Fruit fly (Drosophila melanogaster) whole organism, embryonic: ENCODE measurements around the gene CG17321.
A peak's percentile ranks its signal among the peaks of the same experiment; 100 is the strongest.

ENCODE experiments used
- Ada2b ChIP-seq: fragments of 200-800 bp; sonication (Bioruptor generic); IDR thresholded peaks from 2 replicates; pipeline ENCODE4 v1.3.6; 2022; ENCODE audit warnings: missing biosample characterization, missing genetic modification characterization
- Blimp-1 ChIP-seq: fragments of 200-800 bp; sonication (Bioruptor generic); optimal IDR thresholded peaks from 3 replicates; lab custom pipeline; 2018; ENCODE audit warnings: missing biosample characterization, missing genetic modification characterization, mild to moderate bottlenecking, moderate library complexity, missing genetic modification reagents
- CG11085 ChIP-seq: fragments of 200-800 bp; sonication (Bioruptor generic); IDR thresholded peaks from 2 replicates; pipeline ENCODE4 v1.3.6; 2022; ENCODE audit warnings: missing biosample characterization, missing genetic modification characterization
- CG11560 ChIP-seq: fragments of 200-800 bp; sonication (Bioruptor generic); IDR thresholded peaks from 3 replicates; pipeline ENCODE4 v1.3.6; 2022; ENCODE audit warnings: missing biosample characterization, missing genetic modification characterization
- CG11723 ChIP-seq: fragments of 200-800 bp; sonication (Bioruptor generic); optimal IDR thresholded peaks from 2 replicates; lab custom pipeline; 2017; ENCODE audit warnings: missing biosample characterization, mild to moderate bottlenecking, missing genetic modification characterization
- CG12236 ChIP-seq: fragments of 200-800 bp; sonication (Bioruptor generic); optimal IDR thresholded peaks from 2 replicates; lab custom pipeline; 2016; ENCODE audit warnings: missing biosample characterization, missing genetic modification characterization
- CG12659 ChIP-seq: fragments of 200-800 bp; sonication (Bioruptor generic); optimal IDR thresholded peaks from 3 replicates; lab custom pipeline; 2017; ENCODE audit warnings: mild to moderate bottlenecking, missing biosample characterization, missing genetic modification reagents, missing genetic modification characterization
- CG15514 ChIP-seq: fragments of 200-800 bp; sonication (Bioruptor generic); optimal IDR thresholded peaks from 3 replicates; lab custom pipeline; 2017; ENCODE audit warnings: missing biosample characterization, missing genetic modification characterization, mild to moderate bottlenecking, moderate library complexity, missing genetic modification reagents
- CG17568 ChIP-seq: fragments of 200-800 bp; sonication (Bioruptor generic); optimal IDR thresholded peaks from 2 replicates; lab custom pipeline; 2018; ENCODE audit warnings: missing biosample characterization, mild to moderate bottlenecking, missing genetic modification characterization, moderate library complexity
- CG17829 ChIP-seq: fragments of 200-800 bp; optimal IDR thresholded peaks from 2 replicates; lab custom pipeline; 2019; ENCODE audit warnings: missing biosample characterization, mild to moderate bottlenecking, missing genetic modification characterization, moderate library complexity
- CG2875 ChIP-seq: fragments of 200-800 bp; sonication (Bioruptor generic); optimal IDR thresholded peaks from 2 replicates; lab custom pipeline; 2017; ENCODE audit warnings: missing biosample characterization, mild to moderate bottlenecking, missing genetic modification characterization, missing genetic modification reagents
- CG30431 ChIP-seq: fragments of 200-800 bp; sonication (Bioruptor generic); optimal IDR thresholded peaks from 2 replicates; lab custom pipeline; 2017; ENCODE audit warnings: missing biosample characterization, missing genetic modification characterization
- CG31388 ChIP-seq: fragments of 200-800 bp; sonication (Bioruptor generic); optimal IDR thresholded peaks from 2 replicates; lab custom pipeline; 2016; ENCODE audit warnings: missing biosample characterization, missing genetic modification characterization
- CG32772 ChIP-seq: fragments of 200-800 bp; sonication (Bioruptor generic); IDR thresholded peaks from 2 replicates; pipeline ENCODE4 v1.3.6; 2022; ENCODE audit warnings: missing biosample characterization, missing genetic modification characterization
- CG34376 ChIP-seq: fragments of 200-800 bp; sonication (Bioruptor generic); optimal IDR thresholded peaks from 2 replicates; lab custom pipeline; 2018; ENCODE audit warnings: missing biosample characterization, mild to moderate bottlenecking, missing genetic modification characterization
- CG4282 ChIP-seq: fragments of 200-800 bp; sonication (Bioruptor generic); optimal IDR thresholded peaks from 2 replicates; lab custom pipeline; 2016; ENCODE audit warnings: missing biosample characterization, missing genetic modification characterization
- CG4424 ChIP-seq: fragments of 200-800 bp; sonication (Bioruptor generic); optimal IDR thresholded peaks from 3 replicates; lab custom pipeline; 2016; ENCODE audit warnings: missing biosample characterization, missing genetic modification characterization
- CG4617 ChIP-seq: fragments of 200-800 bp; sonication (Bioruptor generic); optimal IDR thresholded peaks from 3 replicates; lab custom pipeline; 2016; ENCODE audit warnings: missing biosample characterization, missing genetic modification characterization, borderline replicate concordance
- CG7372 ChIP-seq: fragments of 200-800 bp; sonication (Bioruptor generic); IDR thresholded peaks from 2 replicates; pipeline ENCODE4 v1.3.6; 2022; ENCODE audit warnings: missing biosample characterization, missing genetic modification characterization
- CG7928 ChIP-seq: fragments of 200-800 bp; sonication (Bioruptor generic); optimal IDR thresholded peaks from 2 replicates; lab custom pipeline; 2017; ENCODE audit warnings: missing biosample characterization, mild to moderate bottlenecking, missing genetic modification characterization
- CG7987 ChIP-seq: fragments of 200-800 bp; sonication (Bioruptor generic); optimal IDR thresholded peaks from 2 replicates; lab custom pipeline; 2018; ENCODE audit warnings: missing biosample characterization, mild to moderate bottlenecking, missing genetic modification characterization, moderate library complexity
- CG8359 ChIP-seq: fragments of 200-800 bp; sonication (Bioruptor generic); optimal IDR thresholded peaks from 2 replicates; lab custom pipeline; 2017; ENCODE audit warnings: missing biosample characterization, mild to moderate bottlenecking, missing genetic modification characterization, borderline replicate concordance
- CG9215 ChIP-seq: fragments of 200-800 bp; sonication (Bioruptor generic); IDR thresholded peaks from 2 replicates; pipeline ENCODE4 v1.3.6; 2022; ENCODE audit warnings: missing biosample characterization, missing genetic modification characterization
- CkIIα-i1 ChIP-seq: fragments of 200-800 bp; sonication (Bioruptor generic); IDR thresholded peaks from 2 replicates; pipeline ENCODE4 v1.3.6; 2022; ENCODE audit warnings: missing biosample characterization, missing genetic modification characterization
- CoRest ChIP-seq: fragments of 200-800 bp; sonication (Bioruptor generic); optimal IDR thresholded peaks from 3 replicates; lab custom pipeline; 2018; ENCODE audit warnings: missing biosample characterization, mild to moderate bottlenecking, missing genetic modification characterization, moderate library complexity
- CrebB ChIP-seq: fragments of 200-800 bp; sonication (Bioruptor generic); optimal IDR thresholded peaks from 3 replicates; lab custom pipeline; 2018; ENCODE audit warnings: missing biosample characterization, mild to moderate bottlenecking, missing genetic modification characterization
- D19B ChIP-seq: fragments of 200-800 bp; sonication (Bioruptor generic); optimal IDR thresholded peaks from 2 replicates; lab custom pipeline; 2017; ENCODE audit warnings: missing biosample characterization, mild to moderate bottlenecking, missing genetic modification characterization
- Deaf1 ChIP-seq: fragments of 200-800 bp; optimal IDR thresholded peaks from 3 replicates; lab custom pipeline; 2019; ENCODE audit warnings: missing biosample characterization, mild to moderate bottlenecking, missing genetic modification characterization, moderate library complexity
- Dip3 ChIP-seq: fragments of 200-800 bp; sonication (Bioruptor generic); optimal IDR thresholded peaks from 3 replicates; lab custom pipeline; 2016; ENCODE audit warnings: missing biosample characterization, missing genetic modification characterization
- Drgx ChIP-seq: fragments of 200-800 bp; sonication (Bioruptor generic); IDR thresholded peaks from 2 replicates; pipeline ENCODE4 v1.3.6; 2022; ENCODE audit warnings: missing biosample characterization, missing genetic modification characterization
- GATAe ChIP-seq: fragments of 200-800 bp; sonication (Bioruptor generic); conservative IDR thresholded peaks from 2 replicates; pipeline ENCODE4 v1.3.6; 2022; ENCODE audit warnings: missing biosample characterization, missing genetic modification characterization
- Oaz ChIP-seq: fragments of 200-800 bp; sonication (Bioruptor generic); IDR thresholded peaks from 2 replicates; pipeline ENCODE4 v1.3.6; 2022; ENCODE audit warnings: missing biosample characterization, missing genetic modification characterization
- YL-1 ChIP-seq: fragments of 200-800 bp; sonication (Bioruptor generic); optimal IDR thresholded peaks from 3 replicates; lab custom pipeline; 2017; ENCODE audit warnings: missing biosample characterization, mild to moderate bottlenecking, missing genetic modification characterization
- aop ChIP-seq: fragments of 200-800 bp; sonication (Bioruptor generic); IDR thresholded peaks from 2 replicates; pipeline ENCODE4 v1.3.6; 2022; ENCODE audit warnings: missing biosample characterization, missing genetic modification characterization
- bbx ChIP-seq: fragments of 200-800 bp; sonication (Bioruptor generic); IDR thresholded peaks from 2 replicates; pipeline ENCODE4 v1.3.6; 2022; ENCODE audit warnings: missing biosample characterization, missing genetic modification characterization; ENCODE audit not compliant: partially characterized antibody
- gcm2 ChIP-seq: fragments of 200-800 bp; sonication (Bioruptor generic); optimal IDR thresholded peaks from 2 replicates; lab custom pipeline; 2016; ENCODE audit warnings: missing biosample characterization, missing genetic modification characterization
- gfzf ChIP-seq: fragments of 200-800 bp; sonication (Bioruptor generic); optimal IDR thresholded peaks from 2 replicates; lab custom pipeline; 2016; ENCODE audit warnings: missing biosample characterization, mild to moderate bottlenecking, missing genetic modification characterization, moderate library complexity
- jing ChIP-seq: fragments of 200-800 bp; sonication (Bioruptor generic); optimal IDR thresholded peaks from 2 replicates; lab custom pipeline; 2018; ENCODE audit warnings: missing biosample characterization, mild to moderate bottlenecking, missing genetic modification characterization
- jumu ChIP-seq: fragments of 200-800 bp; sonication (Bioruptor generic); optimal IDR thresholded peaks from 3 replicates; lab custom pipeline; 2016; ENCODE audit warnings: missing biosample characterization, missing genetic modification characterization
- kah ChIP-seq: fragments of 200-800 bp; sonication (Bioruptor generic); optimal IDR thresholded peaks from 2 replicates; lab custom pipeline; 2018; ENCODE audit warnings: missing biosample characterization, mild to moderate bottlenecking, missing genetic modification characterization
- nom ChIP-seq: fragments of 200-800 bp; sonication (Bioruptor generic); optimal IDR thresholded peaks from 2 replicates; lab custom pipeline; 2017; ENCODE audit warnings: missing biosample characterization, missing genetic modification characterization, mild to moderate bottlenecking, moderate library complexity, missing genetic modification reagents
- pzg ChIP-seq: fragments of 200-800 bp; sonication (Bioruptor generic); optimal IDR thresholded peaks from 3 replicates; lab custom pipeline; 2018; ENCODE audit warnings: missing biosample characterization, mild to moderate bottlenecking, missing genetic modification characterization, moderate library complexity
- sna ChIP-seq: fragments of 200-800 bp; sonication (Bioruptor generic); IDR thresholded peaks from 2 replicates; pipeline ENCODE4 v1.3.6; 2022; ENCODE audit warnings: missing biosample characterization, missing genetic modification characterization; ENCODE audit not compliant: partially characterized antibody
- so ChIP-seq: fragments of 200-800 bp; sonication (Bioruptor generic); IDR thresholded peaks from 3 replicates; pipeline ENCODE4 v1.3.6; 2022; ENCODE audit warnings: missing biosample characterization, missing genetic modification characterization
- ssp ChIP-seq: fragments of 200-800 bp; sonication (Bioruptor generic); IDR thresholded peaks from 2 replicates; pipeline ENCODE4 v1.3.6; 2022; ENCODE audit warnings: missing biosample characterization, missing genetic modification characterization
- tio ChIP-seq: fragments of 200-800 bp; sonication (Bioruptor generic); optimal IDR thresholded peaks from 2 replicates; lab custom pipeline; 2017; ENCODE audit warnings: missing biosample characterization, missing genetic modification characterization, inconsistent platforms
- trem ChIP-seq: fragments of 200-800 bp; optimal IDR thresholded peaks from 3 replicates; lab custom pipeline; 2019; ENCODE audit warnings: missing biosample characterization, mild to moderate bottlenecking, missing genetic modification characterization, moderate library complexity
- trh ChIP-seq: fragments of 200-800 bp; sonication (Bioruptor generic); optimal IDR thresholded peaks from 2 replicates; lab custom pipeline; 2016; ENCODE audit warnings: missing biosample characterization, missing genetic modification characterization
- tx ChIP-seq: fragments of 200-800 bp; sonication (Bioruptor generic); optimal IDR thresholded peaks from 2 replicates; lab custom pipeline; 2016; ENCODE audit warnings: missing biosample characterization, missing genetic modification characterization
- usp ChIP-seq: fragments of >200 bp; optimal IDR thresholded peaks from 2 replicates; lab custom pipeline; 2017; ENCODE audit warnings: missing biosample characterization, missing genetic modification characterization
- wek ChIP-seq: fragments of 200-800 bp; sonication (Bioruptor generic); optimal IDR thresholded peaks from 3 replicates; lab custom pipeline; 2018; ENCODE audit warnings: missing biosample characterization, mild to moderate bottlenecking, missing genetic modification characterization, moderate library complexity

Gene CG17321

DNA sequence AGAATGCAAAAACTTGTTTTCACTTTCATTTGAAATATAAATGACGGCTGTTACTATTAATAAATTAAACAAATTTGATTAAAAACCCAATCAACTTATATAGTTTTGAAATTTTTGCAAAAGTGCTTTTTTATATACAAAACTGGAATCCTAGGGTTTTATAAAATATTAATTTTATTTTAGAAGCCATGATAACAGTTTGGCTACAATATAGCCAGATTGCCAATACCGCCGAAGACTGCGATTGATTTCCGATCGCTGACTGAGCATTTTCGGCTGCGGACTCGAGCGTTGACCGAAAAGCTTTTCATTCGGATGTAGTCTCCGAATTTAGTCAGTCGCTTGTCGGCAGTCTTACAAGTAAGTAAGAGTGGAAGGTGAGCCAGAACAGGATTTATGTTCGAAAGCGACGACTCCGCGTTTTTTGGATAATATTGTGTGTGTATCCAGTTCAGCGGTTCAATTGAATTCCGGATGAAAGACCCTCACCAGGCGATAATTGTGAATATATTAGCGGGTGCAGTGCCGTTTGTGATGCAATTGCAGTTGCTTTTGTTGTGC, 21.7 kb upstream of the CG17321 start, which contains the start of gene Ugt36D1 (continued):
- TF ChIP-seq Drgx (GFP tag; lab: Robert Waterston, UW) (no peak), CG32772 (GFP tag; lab: Robert Waterston, UW) (no peak), CG34376 (GFP tag; lab: Kevin White, UChicago) (no peak), CG11560 (tag; lab: Robert Waterston, UW) (no peak), CrebB (tag; lab: Kevin White, UChicago) (peak; percentile 4), CG9215 (GFP tag; lab: Robert Waterston, UW) (no peak), Oaz (GFP tag; lab: Robert Waterston, UW) (no peak), Dip3 (GFP tag; lab: Kevin White, UChicago) (no peak), ssp (GFP tag; lab: Robert Waterston, UW) (no peak), CoRest (tag; lab: Kevin White, UChicago) (no peak), tx (GFP tag; lab: Kevin White, UChicago) (no peak), gfzf (GFP tag; lab: Kevin White, UChicago) (no peak), CG31388 (GFP tag; lab: Kevin White, UChicago) (no peak), CG11723 (GFP tag; lab: Kevin White, UChicago) (no peak), CG17829 (no peak), D19B (GFP tag; lab: Kevin White, UChicago) (no peak), jing (no peak), YL-1 (GFP tag; lab: Kevin White, UChicago) (no peak), gcm2 (GFP tag; lab: Kevin White, UChicago) (no peak), CG11085 (GFP tag; lab: Robert Waterston, UW) (no peak), so (GFP tag; lab: Robert Waterston, UW) (0 out of 3 replicates have a peak, but pooled peaks have one; percentile 51), Ada2b (GFP tag; lab: Robert Waterston, UW) (no peak), CG4424 (no peak), CG2875 (GFP tag; lab: Kevin White, UChicago) (no peak), GATAe (GFP tag; lab: Robert Waterston, UW) (no peak), nom (GFP tag; lab: Kevin White, UChicago) (peak; percentile 15), CG7372 (GFP tag; lab: Robert Waterston, UW) (no peak), aop (GFP tag; lab: Robert Waterston, UW) (peak; percentile 67; the same call in 1 of the 2 replicates), CG4617 (GFP tag; lab: Kevin White, UChicago) (no peak), jumu (no peak), CG7928 (no peak), Deaf1 (tag; lab: Kevin White, UChicago) (peak; percentile 98), CG8359 (GFP tag; lab: Kevin White, UChicago) (no peak), trem (tag; lab: Kevin White, UChicago) (no peak), CG4282 (GFP tag; lab: Kevin White, UChicago) (no peak), trh (GFP tag; lab: Kevin White, UChicago) (no peak), CG12236 (GFP tag; lab: Kevin White, UChicago) (no peak), CkIIα-i1 (no peak), tio (GFP tag; lab: Kevin White, UChicago) (no peak), bbx (GFP tag; lab: Robert Waterston, UW) (no peak), wek (GFP tag; lab: Kevin White, UChicago) (peak; percentile 8), CG7987 (peak; percentile 31), CG15514 (GFP tag; lab: Kevin White, UChicago) (peak; percentile 52), pzg (GFP tag; lab: Kevin White, UChicago) (no peak), CG30431 (GFP tag; lab: Kevin White, UChicago) (no peak), usp (no peak), CG17568 (GFP tag; lab: Kevin White, UChicago) (no peak), kah (GFP tag; lab: Kevin White, UChicago) (no peak), CG12659 (GFP tag; lab: Kevin White, UChicago) (no peak), sna (GFP tag; lab: Robert Waterston, UW) (no peak), Blimp-1 (GFP tag; lab: Kevin White, UChicago) (peak; percentile 72)
